Worm (Caenorhabditis elegans) whole organism, late embryonic: ENCODE data around the gene C18H9.6.

Source experiments
- C08G9.2 ChIP-seq: sonication (generic microtip); optimal IDR thresholded peaks from 2 replicates; lab custom pipeline; 2016; ENCODE audit warnings: mild to moderate bottlenecking, missing genetic modification characterization, moderate library complexity, missing compliant biosample characterization
- F13H6.1 ChIP-seq: sonication (generic microtip); optimal IDR thresholded peaks from 2 replicates; lab custom pipeline; 2016; ENCODE audit warnings: missing genetic modification characterization, missing compliant biosample characterization
- ceh-14 ChIP-seq: sonication (generic microtip); optimal IDR thresholded peaks from 2 replicates; lab custom pipeline; 2016; ENCODE audit warnings: missing genotype, missing genetic modification characterization, missing compliant biosample characterization
- ceh-48 ChIP-seq: sonication (generic microtip); optimal IDR thresholded peaks from 2 replicates; lab custom pipeline; 2016; ENCODE audit warnings: missing genetic modification characterization, inconsistent platforms, missing compliant biosample characterization
- elt-4 ChIP-seq: sonication (generic microtip); optimal IDR thresholded peaks from 2 replicates; lab custom pipeline; 2016; ENCODE audit warnings: missing genetic modification characterization, missing compliant biosample characterization
- pqm-1 ChIP-seq: sonication (generic microtip); optimal IDR thresholded peaks from 2 replicates; lab custom pipeline; 2016; ENCODE audit warnings: missing genetic modification characterization, missing compliant biosample characterization
- sox-2 ChIP-seq: fragments of 200-800 bp; sonication (Bioruptor generic); IDR thresholded peaks from 2 replicates; pipeline ENCODE4 v1.3.6; 2022; ENCODE audit warnings: missing genetic modification reagents, missing genetic modification characterization, missing compliant biosample characterization
- unc-86 ChIP-seq: sonication (generic microtip); optimal IDR thresholded peaks from 2 replicates; lab custom pipeline; 2016; ENCODE audit warnings: missing genetic modification characterization, missing compliant biosample characterization

- TF ChIP-seq sox-2 (GFP tag; lab: Robert Waterston, UW) (no peak), unc-86 (tag; lab: Kevin White, UChicago) (no peak), elt-4 (tag; lab: Kevin White, UChicago) (no peak), C08G9.2 (no peak), ceh-14 (no peak), F13H6.1 (no peak), pqm-1 (no peak), ceh-48 (tag; lab: Kevin White, UChicago) (no peak)
These were observed 34.6 kb upstream of the C18H9.6 start, which contains the start of gene mrps-18.C for ce11 chrII:6736066-6736465.
